Fruit fly (Drosophila melanogaster) whole organism, embryonic: ENCODE data around the gene CG42819.
A peak's percentile ranks its signal among the peaks of the same experiment; 100 is the strongest.

Source experiments
- ATbp ChIP-seq: fragments of 200-800 bp; sonication (Bioruptor generic); optimal IDR thresholded peaks from 2 replicates; lab custom pipeline; 2017; ENCODE audit warnings: missing biosample characterization, mild to moderate bottlenecking, missing genetic modification characterization, missing genetic modification reagents
- Aef1 ChIP-seq: fragments of 200-800 bp; sonication (Bioruptor generic); IDR thresholded peaks from 3 replicates; pipeline ENCODE4 v1.3.6; 2022; ENCODE audit warnings: missing biosample characterization, missing genetic modification characterization
- Atf-2 ChIP-seq: fragments of 200-800 bp; sonication (Bioruptor generic); optimal IDR thresholded peaks from 2 replicates; lab custom pipeline; 2016; ENCODE audit warnings: missing biosample characterization, missing genetic modification characterization
- Awh ChIP-seq: fragments of 200-800 bp; sonication (Bioruptor generic); IDR thresholded peaks from 2 replicates; pipeline ENCODE4, ENCODE4 v1.3.6; 2022; ENCODE audit warnings: missing biosample characterization, missing genetic modification characterization
- B-H2 ChIP-seq: fragments of 200-800 bp; sonication (Bioruptor generic); optimal IDR thresholded peaks from 2 replicates; lab custom pipeline; 2018; ENCODE audit warnings: missing biosample characterization, mild to moderate bottlenecking, missing genetic modification characterization
- BtbVII ChIP-seq: fragments of 200-800 bp; sonication (Bioruptor generic); optimal IDR thresholded peaks from 3 replicates; lab custom pipeline; 2017; ENCODE audit warnings: missing biosample characterization, mild to moderate bottlenecking, missing genetic modification characterization
- CG10147 ChIP-seq: fragments of 200-800 bp; sonication (Bioruptor generic); optimal IDR thresholded peaks from 2 replicates; lab custom pipeline; 2019; ENCODE audit warnings: missing biosample characterization, mild to moderate bottlenecking, missing genetic modification characterization, moderate library complexity
- CG1024 ChIP-seq: fragments of 200-800 bp; sonication (Bioruptor generic); IDR thresholded peaks from 2 replicates; pipeline ENCODE4 v1.3.6; 2022; ENCODE audit warnings: missing biosample characterization, missing genetic modification characterization
- CG10366 ChIP-seq: fragments of 200-800 bp; sonication (Bioruptor generic); IDR thresholded peaks from 2 replicates; pipeline ENCODE4 v1.3.6; 2022; ENCODE audit warnings: missing biosample characterization, missing genetic modification characterization
- CG11560 ChIP-seq: fragments of 200-800 bp; sonication (Bioruptor generic); IDR thresholded peaks from 3 replicates; pipeline ENCODE4 v1.3.6; 2022; ENCODE audit warnings: missing biosample characterization, missing genetic modification characterization
- CG11723 ChIP-seq: fragments of 200-800 bp; sonication (Bioruptor generic); optimal IDR thresholded peaks from 2 replicates; lab custom pipeline; 2017; ENCODE audit warnings: missing biosample characterization, mild to moderate bottlenecking, missing genetic modification characterization
- CG12219 ChIP-seq: fragments of 200-800 bp; sonication (Bioruptor generic); optimal IDR thresholded peaks from 3 replicates; lab custom pipeline; 2018; ENCODE audit warnings: missing biosample characterization, mild to moderate bottlenecking, missing genetic modification characterization
- CG13287 ChIP-seq: fragments of 200-800 bp; sonication (Bioruptor generic); IDR thresholded peaks from 2 replicates; pipeline ENCODE4 v1.3.6; 2022; ENCODE audit warnings: missing biosample characterization, missing genetic modification characterization; ENCODE audit not compliant: partially characterized antibody
- CG13296 ChIP-seq: fragments of 200-800 bp; sonication (Bioruptor generic); optimal IDR thresholded peaks from 3 replicates; lab custom pipeline; 2018; ENCODE audit warnings: missing biosample characterization, mild to moderate bottlenecking, missing genetic modification characterization
- CG14050 ChIP-seq: fragments of 200-800 bp; sonication (Bioruptor generic); IDR thresholded peaks from 3 replicates; pipeline ENCODE4 v1.3.6; 2022; ENCODE audit warnings: missing biosample characterization, missing genetic modification characterization
- CG14860 ChIP-seq: fragments of 200-800 bp; sonication (Bioruptor generic); IDR thresholded peaks from 3 replicates; pipeline ENCODE4 v1.3.6; 2022; ENCODE audit warnings: missing biosample characterization, missing genetic modification characterization; ENCODE audit not compliant: partially characterized antibody
- CG15073 ChIP-seq: fragments of 200-800 bp; sonication (Bioruptor generic); optimal IDR thresholded peaks from 2 replicates; lab custom pipeline; 2016; ENCODE audit warnings: missing biosample characterization, missing genetic modification characterization
- CG15696 ChIP-seq: fragments of 200-800 bp; sonication (Bioruptor generic); optimal IDR thresholded peaks from 2 replicates; lab custom pipeline; 2019; ENCODE audit warnings: missing biosample characterization, mild to moderate bottlenecking, missing genetic modification characterization, moderate library complexity
- CG17385 ChIP-seq: fragments of 200-800 bp; sonication (Bioruptor generic); optimal IDR thresholded peaks from 3 replicates; lab custom pipeline; 2018; ENCODE audit warnings: missing biosample characterization, mild to moderate bottlenecking, missing genetic modification characterization
- CG18262 ChIP-seq: fragments of 200-800 bp; optimal IDR thresholded peaks from 3 replicates; lab custom pipeline; 2019; ENCODE audit warnings: missing biosample characterization, mild to moderate bottlenecking, missing genetic modification characterization, moderate library complexity
- CG2199 ChIP-seq: fragments of 200-800 bp; sonication (Bioruptor generic); IDR thresholded peaks from 3 replicates; pipeline ENCODE4 v1.3.6; 2022; ENCODE audit warnings: missing biosample characterization, missing genetic modification characterization
- CG2889 ChIP-seq: fragments of 200-800 bp; sonication (Bioruptor generic); IDR thresholded peaks from 3 replicates; pipeline ENCODE4 v1.3.6; 2022; ENCODE audit warnings: missing biosample characterization, missing genetic modification characterization
- CG3163 ChIP-seq: fragments of 200-800 bp; sonication (Bioruptor generic); optimal IDR thresholded peaks from 3 replicates; lab custom pipeline; 2016; ENCODE audit warnings: missing biosample characterization, missing genetic modification characterization
- CG34376 ChIP-seq: fragments of 200-800 bp; sonication (Bioruptor generic); optimal IDR thresholded peaks from 2 replicates; lab custom pipeline; 2018; ENCODE audit warnings: missing biosample characterization, mild to moderate bottlenecking, missing genetic modification characterization
- CG3726 ChIP-seq: fragments of 200-800 bp; sonication (Bioruptor generic); IDR thresholded peaks from 3 replicates; pipeline ENCODE4, ENCODE4 v1.3.6; 2022; ENCODE audit warnings: missing biosample characterization, missing genetic modification characterization
- CG4617 ChIP-seq: fragments of 200-800 bp; sonication (Bioruptor generic); optimal IDR thresholded peaks from 3 replicates; lab custom pipeline; 2016; ENCODE audit warnings: missing biosample characterization, missing genetic modification characterization, borderline replicate concordance
- CG7357 ChIP-seq: fragments of 200-800 bp; sonication (Bioruptor generic); IDR thresholded peaks from 3 replicates; pipeline ENCODE4 v1.3.6; 2022; ENCODE audit warnings: missing biosample characterization, missing genetic modification characterization
- CG7786 ChIP-seq: fragments of 200-800 bp; sonication (Bioruptor generic); optimal IDR thresholded peaks from 2 replicates; lab custom pipeline; 2016; ENCODE audit warnings: missing biosample characterization, missing genetic modification characterization
- CG7839 ChIP-seq: fragments of 200-800 bp; sonication (Bioruptor generic); optimal IDR thresholded peaks from 3 replicates; lab custom pipeline; 2018; ENCODE audit warnings: missing biosample characterization, mild to moderate bottlenecking, missing genetic modification characterization, moderate library complexity
- CG9797 ChIP-seq: fragments of 200-800 bp; sonication (Bioruptor generic); optimal IDR thresholded peaks from 3 replicates; lab custom pipeline; 2018; ENCODE audit warnings: missing biosample characterization, mild to moderate bottlenecking, missing genetic modification characterization
- Dad ChIP-seq: fragments of 200-800 bp; sonication (Bioruptor generic); optimal IDR thresholded peaks from 3 replicates; lab custom pipeline; 2016; ENCODE audit warnings: missing biosample characterization, missing genetic modification characterization
- Dbx ChIP-seq: fragments of 200-800 bp; sonication (Bioruptor generic); IDR thresholded peaks from 3 replicates; pipeline ENCODE4 v1.3.6; 2022; ENCODE audit warnings: missing biosample characterization, missing genetic modification characterization
- Dek ChIP-seq: fragments of 200-800 bp; sonication (Bioruptor generic); optimal IDR thresholded peaks from 3 replicates; lab custom pipeline; 2019; ENCODE audit warnings: missing biosample characterization, mild to moderate bottlenecking, missing genetic modification characterization, moderate library complexity
- H15 ChIP-seq: fragments of 200-800 bp; sonication (Bioruptor generic); IDR thresholded peaks from 3 replicates; pipeline ENCODE4 v1.3.6; 2022; ENCODE audit warnings: missing biosample characterization, missing genetic modification characterization
- HmgD ChIP-seq: fragments of 200-800 bp; sonication (Bioruptor generic); optimal IDR thresholded peaks from 3 replicates; lab custom pipeline; 2016; ENCODE audit warnings: missing biosample characterization, missing genetic modification characterization
- Jarid2 ChIP-seq: fragments of 200-800 bp; sonication (Bioruptor generic); optimal IDR thresholded peaks from 3 replicates; lab custom pipeline; 2017; ENCODE audit warnings: mild to moderate bottlenecking, missing biosample characterization, missing genetic modification reagents, missing genetic modification characterization
- Med ChIP-seq: fragments of 200-800 bp; sonication (Bioruptor generic); peaks from one replicate; lab custom pipeline; 2016; ENCODE audit warnings: missing biosample characterization, missing genetic modification characterization, mild to moderate bottlenecking, inconsistent platforms, moderate library complexity
- Nf-YC ChIP-seq: fragments of 200-800 bp; optimal IDR thresholded peaks from 3 replicates; lab custom pipeline; 2019; ENCODE audit warnings: missing biosample characterization, mild to moderate bottlenecking, missing genetic modification characterization, moderate library complexity
- Sry-δ ChIP-seq: fragments of 200-800 bp; sonication (Bioruptor generic); optimal IDR thresholded peaks from 2 replicates; lab custom pipeline; 2016; ENCODE audit warnings: missing biosample characterization, missing genetic modification characterization
- Taf1 ChIP-seq: fragments of 200-800 bp; sonication (Bioruptor generic); IDR thresholded peaks from 2 replicates; pipeline ENCODE4 v1.3.6; 2022; ENCODE audit warnings: missing biosample characterization, missing genetic modification characterization
- bowl ChIP-seq: fragments of 200-800 bp; sonication (Bioruptor generic); IDR thresholded peaks from 2 replicates; pipeline ENCODE4 v1.3.6; 2022; ENCODE audit warnings: missing biosample characterization, missing genetic modification characterization
- br ChIP-seq: fragments of >200 bp; optimal IDR thresholded peaks from 2 replicates; lab custom pipeline; 2017
- chinmo ChIP-seq: fragments of 200-800 bp; sonication (Bioruptor generic); IDR thresholded peaks from 4 replicates; pipeline ENCODE4 v1.3.6; 2022; ENCODE audit warnings: missing biosample characterization, missing genetic modification characterization; ENCODE audit not compliant: partially characterized antibody
- exex ChIP-seq: fragments of 200-800 bp; sonication (Bioruptor generic); optimal IDR thresholded peaks from 4 replicates; lab custom pipeline; 2018; ENCODE audit warnings: missing biosample characterization, mild to moderate bottlenecking, missing genetic modification characterization, moderate library complexity
- h ChIP-seq: fragments of >200 bp; optimal IDR thresholded peaks from 2 replicates; lab custom pipeline; 2017
- mirr ChIP-seq: fragments of 200-800 bp; sonication (Bioruptor generic); optimal IDR thresholded peaks from 3 replicates; lab custom pipeline; 2018; ENCODE audit warnings: missing biosample characterization, mild to moderate bottlenecking, missing genetic modification characterization
- org-1 ChIP-seq: fragments of 200-800 bp; sonication (Bioruptor generic); optimal IDR thresholded peaks from 2 replicates; lab custom pipeline; 2017; ENCODE audit warnings: missing biosample characterization, missing genetic modification characterization
- repo ChIP-seq: fragments of 200-800 bp; sonication (Bioruptor generic); optimal IDR thresholded peaks from 2 replicates; lab custom pipeline; 2016; ENCODE audit warnings: missing biosample characterization, missing genetic modification characterization
- sens-2 ChIP-seq: fragments of 200-800 bp; sonication (Bioruptor generic); IDR thresholded peaks from 2 replicates; pipeline ENCODE4 v1.3.6; 2022; ENCODE audit warnings: missing biosample characterization, missing genetic modification characterization
- seq ChIP-seq: fragments of 200-800 bp; sonication (Bioruptor generic); IDR thresholded peaks from 2 replicates; pipeline ENCODE4 v1.3.6; 2022; ENCODE audit warnings: missing biosample characterization, missing genetic modification characterization
- slou ChIP-seq: fragments of 200-800 bp; sonication (Bioruptor generic); optimal IDR thresholded peaks from 3 replicates; lab custom pipeline; 2016; ENCODE audit warnings: missing biosample characterization, missing genetic modification characterization
- so ChIP-seq: fragments of 200-800 bp; sonication (Bioruptor generic); IDR thresholded peaks from 3 replicates; pipeline ENCODE4 v1.3.6; 2022; ENCODE audit warnings: missing biosample characterization, missing genetic modification characterization
- tx ChIP-seq: fragments of 200-800 bp; sonication (Bioruptor generic); optimal IDR thresholded peaks from 2 replicates; lab custom pipeline; 2016; ENCODE audit warnings: missing biosample characterization, missing genetic modification characterization
- wor ChIP-seq: fragments of 200-800 bp; sonication (Bioruptor generic); IDR thresholded peaks from 2 replicates; pipeline ENCODE4 v1.3.6; 2022; ENCODE audit warnings: missing biosample characterization, missing genetic modification characterization

CG42819 gene

DNA sequence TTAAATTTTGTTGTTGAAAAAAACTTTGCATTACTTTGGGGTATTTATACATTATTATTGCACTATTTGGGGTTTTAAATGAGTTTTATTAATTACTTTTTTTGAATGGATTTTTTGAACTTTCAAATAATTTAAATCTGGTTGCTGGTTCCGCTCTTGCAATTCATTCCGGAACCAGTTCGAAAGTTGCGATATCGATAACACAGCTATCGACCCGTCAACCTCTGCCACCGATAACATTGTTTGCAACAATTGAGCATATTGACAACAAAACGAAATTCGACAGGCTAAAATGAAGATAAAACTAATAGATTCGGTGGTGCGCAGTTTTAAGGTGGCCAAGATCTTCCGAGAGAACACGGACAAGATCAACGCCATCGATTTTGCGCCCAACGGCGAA lies 14.9 kb downstream of the CG42819 start, which contains the start of gene Wdr82:
Gene Wdr82, plus strand, starts transcription at position 227 of the 400 bp plus-strand sequence.
- TF ChIP-seq CG7357 (no peak), CG10147 (no peak), CG1024 (GFP tag; lab: Robert Waterston, UW) (no peak), ATbp (GFP tag; lab: Kevin White, UChicago) (no peak), CG2889 (GFP tag; lab: Robert Waterston, UW) (no peak), CG12219 (GFP tag; lab: Kevin White, UChicago) (no peak), CG7786 (GFP tag; lab: Kevin White, UChicago) (no peak), CG15696 (tag; lab: Kevin White, UChicago) (no peak), CG10366 (GFP tag; lab: Robert Waterston, UW) (no peak), exex (tag; lab: Kevin White, UChicago) (peak; percentile 7), CG9797 (no peak), CG14860 (GFP tag; lab: Robert Waterston, UW) (peak; percentile 62), CG11560 (tag; lab: Robert Waterston, UW) (no peak), CG17385 (GFP tag; lab: Kevin White, UChicago) (no peak), mirr (GFP tag; lab: Kevin White, UChicago) (no peak), Dbx (GFP tag; lab: Robert Waterston, UW) (no peak), bowl (GFP tag; lab: Robert Waterston, UW) (no peak), CG15073 (GFP tag; lab: Kevin White, UChicago) (no peak), sens-2 (no peak), CG34376 (GFP tag; lab: Kevin White, UChicago) (no peak), CG18262 (tag; lab: Kevin White, UChicago) (no peak), so (GFP tag; lab: Robert Waterston, UW) (no peak), wor (GFP tag; lab: Robert Waterston, UW) (no peak), B-H2 (no peak), CG11723 (GFP tag; lab: Kevin White, UChicago) (no peak), br (lab: Kevin White, UChicago) (no peak), Aef1 (GFP tag; lab: Robert Waterston, UW) (no peak), CG13296 (GFP tag; lab: Kevin White, UChicago) (no peak), Dek (no peak), slou (GFP tag; lab: Kevin White, UChicago) (no peak), tx (no peak), CG14050 (GFP tag; lab: Robert Waterston, UW) (no peak), Sry-δ (peak; percentile 47), Nf-YC (tag; lab: Kevin White, UChicago) (no peak), Taf1 (GFP tag; lab: Robert Waterston, UW) (no peak), Awh (no peak), CG2199 (GFP tag; lab: Robert Waterston, UW) (no peak), chinmo (peak; percentile 83), HmgD (GFP tag; lab: Kevin White, UChicago) (no peak), seq (GFP tag; lab: Robert Waterston, UW) (no peak), CG13287 (GFP tag; lab: Robert Waterston, UW) (peak; percentile 85), repo (GFP tag; lab: Kevin White, UChicago) (no peak), org-1 (GFP tag; lab: Kevin White, UChicago) (no peak), CG3163 (no peak), h (lab: Kevin White, UChicago) (no peak), CG7839 (no peak), CG4617 (GFP tag; lab: Kevin White, UChicago) (peak; percentile 6), Atf-2 (no peak), Jarid2 (no peak), H15 (GFP tag; lab: Robert Waterston, UW) (no peak), CG3726 (GFP tag; lab: Robert Waterston, UW) (no peak), BtbVII (GFP tag; lab: Kevin White, UChicago) (no peak), Dad (GFP tag; lab: Kevin White, UChicago) (no peak), Med (GFP tag; lab: Kevin White, UChicago) (peak; percentile 2)
